Worm (Caenorhabditis elegans): ENCODE results near the gene ZC196.2.

- TF ChIP-seq nhr-77 (tag; optimal IDR thresholded peaks at IDR 0.05) (no peak), ztf-11 (tag; optimal IDR thresholded peaks at IDR 0.05) (no peak), nhr-84 (tag; optimal IDR thresholded peaks at IDR 0.05) (no peak), egl-27 (tag; optimal IDR thresholded peaks at IDR 0.05) (no peak), unc-30 (tag; optimal IDR thresholded peaks at IDR 0.05) (no peak), aly-2 (tag; optimal IDR thresholded peaks at IDR 0.05) (no peak), ceh-82 (tag; optimal IDR thresholded peaks at IDR 0.05) (no peak)
Observed at ce11 chrV:8789345-8789744, 50.1 kb downstream of the ZC196.2 start.

All from whole organism, L1 larva.